Fruit fly (Drosophila melanogaster) whole organism, adult: ENCODE results near the gene RhoGAP68F.

Experiments used
- CG11617 ChIP-seq: fragments of 200-800 bp; sonication (Bioruptor generic); optimal IDR thresholded peaks from 2 replicates; lab custom pipeline; 2017; ENCODE audit warnings: mild to moderate bottlenecking, missing biosample characterization, missing genetic modification reagents, missing genetic modification characterization
- CG14711 ChIP-seq: fragments of 200-800 bp; sonication (Bioruptor generic); optimal IDR thresholded peaks from 2 replicates; lab custom pipeline; 2018; ENCODE audit warnings: missing biosample characterization, mild to moderate bottlenecking, missing genetic modification characterization, moderate library complexity
- CG1620 ChIP-seq: fragments of 200-800 bp; sonication (Bioruptor generic); optimal IDR thresholded peaks from 2 replicates; lab custom pipeline; 2016; ENCODE audit warnings: missing biosample characterization, missing genetic modification characterization
- CG33017 ChIP-seq: fragments of 200-800 bp; sonication (Bioruptor generic); optimal IDR thresholded peaks from 2 replicates; lab custom pipeline; 2018; ENCODE audit warnings: missing biosample characterization, mild to moderate bottlenecking, missing genetic modification characterization, moderate library complexity
- Clk ChIP-seq: fragments of 200-800 bp; sonication (Bioruptor generic); optimal IDR thresholded peaks from 2 replicates; lab custom pipeline; 2017; ENCODE audit warnings: missing biosample characterization, missing genetic modification characterization
- Hr96 ChIP-seq: fragments of 200-800 bp; sonication (Bioruptor generic); optimal IDR thresholded peaks from 2 replicates; lab custom pipeline; 2016; ENCODE audit warnings: missing biosample characterization, missing genetic modification characterization
- Mnt ChIP-seq: fragments of 200-800 bp; sonication (Bioruptor generic); optimal IDR thresholded peaks from 2 replicates; lab custom pipeline; 2016; ENCODE audit warnings: missing biosample characterization, mild to moderate bottlenecking, missing genetic modification characterization
- bab1 ChIP-seq: fragments of 200-800 bp; sonication (Bioruptor generic); optimal IDR thresholded peaks from 3 replicates; lab custom pipeline; 2019; ENCODE audit warnings: missing biosample characterization, mild to moderate bottlenecking, missing genetic modification characterization, moderate library complexity
- cic ChIP-seq: fragments of 200-800 bp; sonication (Bioruptor generic); optimal IDR thresholded peaks from 2 replicates; lab custom pipeline; 2017; ENCODE audit warnings: missing biosample characterization, mild to moderate bottlenecking, missing genetic modification characterization, moderate library complexity
- cnc ChIP-seq, 2 experiments: fragments of >200 bp; optimal IDR thresholded peaks; 2 replicates each; lab custom pipeline; 2017
- kay ChIP-seq: fragments of 200-800 bp; sonication (Bioruptor generic); peaks from one replicate; lab custom pipeline; 2016; ENCODE audit warnings: missing biosample characterization, missing genetic modification characterization, borderline replicate concordance
- ovo ChIP-seq: fragments of 200-800 bp; sonication (Bioruptor generic); optimal IDR thresholded peaks from 2 replicates; lab custom pipeline; 2016; ENCODE audit warnings: missing biosample characterization, missing genetic modification characterization
- pad ChIP-seq: fragments of 200-800 bp; sonication (Bioruptor generic); optimal IDR thresholded peaks from 3 replicates; lab custom pipeline; 2017; ENCODE audit warnings: missing biosample characterization, missing genetic modification characterization, mild to moderate bottlenecking, moderate library complexity, missing genetic modification reagents
- toe ChIP-seq: fragments of 200-800 bp; sonication (Bioruptor generic); optimal IDR thresholded peaks from 2 replicates; lab custom pipeline; 2016; ENCODE audit warnings: missing biosample characterization, missing genetic modification characterization

dm6 chr3L:12124138-12124583 is 14.5 kb upstream of the RhoGAP68F start:
- TF ChIP-seq CG33017 (peak; percentile 18), Clk (no peak), Hr96 (GFP tag; lab: Kevin White, UChicago) (no peak), toe (no peak), ovo (GFP tag; lab: Kevin White, UChicago) (no peak), kay (GFP tag; lab: Kevin White, UChicago) (no peak), pad (GFP tag; lab: Kevin White, UChicago) (peak; percentile 54), CG14711 (tag; lab: Kevin White, UChicago) (peak; percentile 64), cic (GFP tag; lab: Kevin White, UChicago) (peak; percentile 87), CG1620 (GFP tag; lab: Kevin White, UChicago) (no peak), cnc (optimal IDR thresholded peaks at IDR 0.05; lab: Kevin White, UChicago) (no peak), bab1 (GFP tag; lab: Kevin White, UChicago) (peak; percentile 31), CG11617 (GFP tag; lab: Kevin White, UChicago) (no peak), Mnt (peak; percentile 94)
